Worm (Caenorhabditis elegans) whole organism, late embryonic: ENCODE results near the gene set-30.

Source experiments
- T23F11.4 ChIP-seq: fragments of 200-800 bp; sonication (Bioruptor generic); optimal IDR thresholded peaks from 2 replicates; lab custom pipeline; 2018; ENCODE audit warnings: mild to moderate bottlenecking, missing genetic modification characterization, missing compliant biosample characterization
- Y22D7AL.16 ChIP-seq: sonication (generic microtip); optimal IDR thresholded peaks from 2 replicates; lab custom pipeline; 2016; ENCODE audit warnings: missing genetic modification characterization, missing compliant biosample characterization
- ahr-1 ChIP-seq: sonication (generic microtip); optimal IDR thresholded peaks from 2 replicates; lab custom pipeline; 2016; ENCODE audit warnings: missing genetic modification characterization, missing compliant biosample characterization
- ama-1 ChIP-seq: fragments of 150-350 bp; optimal IDR thresholded peaks from 2 replicates; lab custom pipeline; 2014
- ceh-14 ChIP-seq: sonication (generic microtip); optimal IDR thresholded peaks from 2 replicates; lab custom pipeline; 2016; ENCODE audit warnings: missing genotype, missing genetic modification characterization, missing compliant biosample characterization
- ceh-18 ChIP-seq: sonication (generic microtip); optimal IDR thresholded peaks from 2 replicates; lab custom pipeline; 2016; ENCODE audit warnings: missing genetic modification characterization, missing compliant biosample characterization
- ceh-34 ChIP-seq: sonication (generic microtip); optimal IDR thresholded peaks from 2 replicates; lab custom pipeline; 2016; ENCODE audit warnings: mild to moderate bottlenecking, missing genetic modification characterization, missing compliant biosample characterization
- ceh-48 ChIP-seq: sonication (generic microtip); optimal IDR thresholded peaks from 2 replicates; lab custom pipeline; 2016; ENCODE audit warnings: missing genetic modification characterization, inconsistent platforms, missing compliant biosample characterization
- ceh-6 ChIP-seq: fragments of 200-800 bp; sonication (Bioruptor generic); optimal IDR thresholded peaks from 2 replicates; lab custom pipeline; 2018; ENCODE audit warnings: mild to moderate bottlenecking, missing genetic modification characterization, missing compliant biosample characterization
- ceh-9 ChIP-seq: sonication (generic microtip); optimal IDR thresholded peaks from 2 replicates; lab custom pipeline; 2016; ENCODE audit warnings: mild to moderate bottlenecking, missing genetic modification characterization, inconsistent platforms, missing compliant biosample characterization
- dmd-4 ChIP-seq: sonication (generic microtip); optimal IDR thresholded peaks from 2 replicates; lab custom pipeline; 2016; ENCODE audit warnings: borderline replicate concordance, missing genetic modification characterization, missing compliant biosample characterization
- dve-1 ChIP-seq: sonication (generic microtip); optimal IDR thresholded peaks from 2 replicates; lab custom pipeline; 2017; ENCODE audit warnings: antibody characterized with exemption, mild to moderate bottlenecking, missing genetic modification characterization, missing compliant biosample characterization
- ets-4 ChIP-seq: sonication (generic microtip); optimal IDR thresholded peaks from 2 replicates; lab custom pipeline; 2016; ENCODE audit warnings: missing genetic modification characterization, missing compliant biosample characterization
- fax-1 ChIP-seq: sonication (generic microtip); optimal IDR thresholded peaks from 2 replicates; lab custom pipeline; 2016; ENCODE audit warnings: missing genotype, missing genetic modification characterization, missing compliant biosample characterization
- gmeb-2 ChIP-seq: sonication (generic microtip); optimal IDR thresholded peaks from 2 replicates; lab custom pipeline; 2016; ENCODE audit warnings: missing genetic modification characterization, inconsistent platforms, missing compliant biosample characterization
- hlh-13 ChIP-seq: fragments of 200-800 bp; sonication (Bioruptor generic); optimal IDR thresholded peaks from 2 replicates; lab custom pipeline; 2018; ENCODE audit warnings: mild to moderate bottlenecking, missing genetic modification characterization, missing compliant biosample characterization
- hlh-15 ChIP-seq: sonication (generic microtip); optimal IDR thresholded peaks from 2 replicates; lab custom pipeline; 2016; ENCODE audit warnings: missing genetic modification characterization, missing compliant biosample characterization
- hlh-30 ChIP-seq: sonication (generic microtip); optimal IDR thresholded peaks from 2 replicates; lab custom pipeline; 2017; ENCODE audit warnings: antibody characterized with exemption, missing genetic modification characterization, missing compliant biosample characterization; ENCODE audit not compliant: insufficient read depth
- hlh-8 ChIP-seq: sonication (generic microtip); optimal IDR thresholded peaks from 2 replicates; lab custom pipeline; 2016; ENCODE audit warnings: missing genotype, missing genetic modification characterization, missing compliant biosample characterization
- lin-11 ChIP-seq: fragments of 200-800 bp; sonication (Bioruptor generic); optimal IDR thresholded peaks from 2 replicates; lab custom pipeline; 2018; ENCODE audit warnings: mild to moderate bottlenecking, missing genetic modification characterization, missing compliant biosample characterization
- madf-2 ChIP-seq: sonication (generic microtip); optimal IDR thresholded peaks from 2 replicates; lab custom pipeline; 2017; ENCODE audit warnings: missing genetic modification characterization, missing compliant biosample characterization
- nfya-1 ChIP-seq: sonication (generic microtip); optimal IDR thresholded peaks from 2 replicates; lab custom pipeline; 2017; ENCODE audit warnings: missing genetic modification characterization, mild to moderate bottlenecking, missing compliant biosample characterization, antibody characterized with exemption, moderate library complexity
- nhr-11 ChIP-seq: fragments of 150-350 bp; optimal IDR thresholded peaks from 2 replicates; lab custom pipeline; 2014; ENCODE audit warnings: missing biosample characterization, missing genetic modification characterization
- odd-2 ChIP-seq: sonication (generic microtip); optimal IDR thresholded peaks from 2 replicates; lab custom pipeline; 2017; ENCODE audit warnings: antibody characterized with exemption, mild to moderate bottlenecking, missing genetic modification characterization, missing compliant biosample characterization
- pat-9 ChIP-seq: fragments of 200-800 bp; sonication (Bioruptor generic); optimal IDR thresholded peaks from 2 replicates; lab custom pipeline; 2018; ENCODE audit warnings: mild to moderate bottlenecking, missing genetic modification characterization, moderate library complexity, missing compliant biosample characterization
- pha-2 ChIP-seq: sonication (generic microtip); optimal IDR thresholded peaks from 2 replicates; lab custom pipeline; 2017; ENCODE audit warnings: mild to moderate bottlenecking, missing genetic modification characterization, missing compliant biosample characterization
- pqm-1 ChIP-seq: sonication (generic microtip); optimal IDR thresholded peaks from 2 replicates; lab custom pipeline; 2016; ENCODE audit warnings: missing genetic modification characterization, missing compliant biosample characterization
- pros-1 ChIP-seq: fragments of 150-350 bp; optimal IDR thresholded peaks from 2 replicates; lab custom pipeline; 2014; ENCODE audit warnings: missing biosample characterization, missing genetic modification reagents, missing genetic modification characterization
- rnt-1 ChIP-seq: sonication (generic microtip); optimal IDR thresholded peaks from 2 replicates; lab custom pipeline; 2016; ENCODE audit warnings: missing genetic modification characterization, missing compliant biosample characterization
- sox-2 ChIP-seq: fragments of 200-800 bp; sonication (Bioruptor generic); IDR thresholded peaks from 2 replicates; pipeline ENCODE4 v1.3.6; 2022; ENCODE audit warnings: missing genetic modification reagents, missing genetic modification characterization, missing compliant biosample characterization
- syd-9 ChIP-seq: sonication (generic microtip); optimal IDR thresholded peaks from 2 replicates; lab custom pipeline; 2016; ENCODE audit warnings: mild to moderate bottlenecking, missing genetic modification characterization, moderate library complexity, missing compliant biosample characterization
- ttx-3 ChIP-seq: sonication (generic microtip); optimal IDR thresholded peaks from 2 replicates; lab custom pipeline; 2016; ENCODE audit warnings: missing genetic modification reagents, missing genetic modification characterization, missing compliant biosample characterization
- unc-42 ChIP-seq: sonication (generic microtip); optimal IDR thresholded peaks from 2 replicates; lab custom pipeline; 2016; ENCODE audit warnings: missing genotype, missing genetic modification characterization, missing compliant biosample characterization

The set-30 gene

ce11 chrX:5027923-5028592 lies 29.0 kb downstream of the set-30 start:
- TF ChIP-seq unc-42 (tag; lab: Kevin White, UChicago): peak; percentile 36
- TF ChIP-seq pqm-1 (tag; lab: Kevin White, UChicago): no peak

ce11 chrX:5028593-5028955 lies 29.5 kb downstream of the set-30 start:
- TF ChIP-seq syd-9 (tag; lab: Kevin White, UChicago) (no peak), ets-4 (tag; lab: Kevin White, UChicago) (no peak), ceh-14 (tag; lab: Kevin White, UChicago) (no peak), ama-1 (lab: Kevin White, UChicago) (no peak), lin-11 (tag; lab: Kevin White, UChicago) (no peak), dmd-4 (tag; lab: Kevin White, UChicago) (no peak), pat-9 (no peak), sox-2 (GFP tag; lab: Robert Waterston, UW) (no peak), ceh-18 (no peak), hlh-8 (tag; lab: Kevin White, UChicago) (no peak), rnt-1 (tag; lab: Kevin White, UChicago) (no peak)

- no peak for TF ChIP-seq hlh-30
- TF ChIP-seq ceh-9: no peak
- TF ChIP-seq pros-1: no peak
- peak; percentile 98 for TF ChIP-seq unc-42 (tag; lab: Kevin White, UChicago)
- TF ChIP-seq hlh-15 (tag; lab: Kevin White, UChicago): no peak
- TF ChIP-seq dve-1 (tag; lab: Kevin White, UChicago): no peak
Measured at ce11 chrX:5031742-5032141, 32.7 kb downstream of the set-30 start.

- TF ChIP-seq pqm-1 (tag; lab: Kevin White, UChicago) (no peak), ahr-1 (tag; lab: Kevin White, UChicago) (no peak), dve-1 (tag; lab: Kevin White, UChicago) (no peak), ttx-3 (tag; lab: Kevin White, UChicago) (no peak), sox-2 (GFP tag; lab: Robert Waterston, UW) (no peak), ceh-6 (no peak), Y22D7AL.16 (tag; lab: Kevin White, UChicago) (no peak), nhr-11 (no peak), nfya-1 (tag; lab: Kevin White, UChicago) (no peak), madf-2 (tag; lab: Kevin White, UChicago) (no peak)
Measured at ce11 chrX:5033868-5034267, 34.8 kb downstream of the set-30 start, which contains the start of gene ZC449.4. Gene ZC449.4 (minus strand): TSS chrX:5033968.

ce11 chrX:5037673-5038072 lies 38.6 kb downstream of the set-30 start, which contains the start of gene ZC449.5:
Gene ZC449.5 (minus strand): TSS chrX:5037773.
- TF ChIP-seq odd-2 (tag; lab: Kevin White, UChicago) (no peak), nhr-11 (no peak), T23F11.4 (GFP tag; lab: Kevin White, UChicago) (no peak), hlh-13 (GFP tag; lab: Kevin White, UChicago) (no peak), ceh-34 (tag; lab: Kevin White, UChicago) (no peak), fax-1 (tag; lab: Kevin White, UChicago) (no peak), gmeb-2 (tag; lab: Kevin White, UChicago) (no peak), ceh-48 (tag; lab: Kevin White, UChicago) (no peak), pha-2 (tag; lab: Kevin White, UChicago) (no peak), hlh-30 (no peak), hlh-8 (tag; lab: Kevin White, UChicago) (no peak), dve-1 (tag; lab: Kevin White, UChicago) (no peak), ceh-18 (no peak)
